Worm (Caenorhabditis elegans): ENCODE measurements around the gene nhr-137.

DNA sequence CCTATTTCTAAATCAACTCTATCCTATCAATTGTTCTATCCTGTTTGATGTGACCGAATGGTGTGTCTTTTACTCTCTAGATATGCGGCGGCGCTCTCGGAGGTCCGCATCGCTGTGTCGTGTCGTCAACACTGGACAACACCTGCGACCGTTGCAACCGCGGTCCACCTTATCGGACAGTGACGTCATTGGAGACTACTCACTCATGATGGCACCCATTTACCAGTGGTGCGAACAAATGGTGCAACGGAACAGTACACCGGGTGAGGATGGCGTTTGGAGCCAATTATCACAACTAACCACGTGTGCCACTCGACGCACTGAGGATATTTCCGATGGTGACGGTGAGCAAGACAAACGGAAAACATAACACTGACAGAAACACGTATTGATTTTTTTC lies 43.5 kb downstream of the nhr-137 start:
- TF ChIP-seq nhr-76 (tag; optimal IDR thresholded peaks at IDR 0.05): no peak
- TF ChIP-seq sptf-1 (tag; optimal IDR thresholded peaks at IDR 0.05): no peak
